Worm (Caenorhabditis elegans) whole organism, young adult: ENCODE measurements around the gene ZK666.11.

ENCODE experiments used
- B0035.1 ChIP-seq: sonication (generic microtip); optimal IDR thresholded peaks from 2 replicates; lab custom pipeline; 2016; ENCODE audit warnings: missing genetic modification characterization, mild to moderate bottlenecking, missing compliant biosample characterization, missing genotype, missing genetic modification reagents
- C06A6.2 ChIP-seq: fragments of 200-800 bp; sonication (Bioruptor generic); conservative IDR thresholded peaks from 2 replicates; pipeline ENCODE4 v1.3.6; 2022; ENCODE audit warnings: missing genetic modification characterization, missing compliant biosample characterization
- F33H1.4 ChIP-seq: fragments of 200-800 bp; sonication (Bioruptor generic); IDR thresholded peaks from 2 replicates; pipeline ENCODE4 v1.3.6; 2022; ENCODE audit warnings: missing genetic modification reagents, missing genetic modification characterization, missing compliant biosample characterization
- F49E8.2 ChIP-seq: sonication (generic microtip); optimal IDR thresholded peaks from 3 replicates; lab custom pipeline; 2017; ENCODE audit warnings: missing genetic modification characterization, mild to moderate bottlenecking, missing compliant biosample characterization, antibody characterized with exemption, moderate library complexity; ENCODE audit not compliant: insufficient read depth
- F52B5.7 ChIP-seq: sonication (generic microtip); optimal IDR thresholded peaks from 2 replicates; lab custom pipeline; 2016; ENCODE audit warnings: mild to moderate bottlenecking, missing genetic modification characterization, missing compliant biosample characterization
- K11D2.4 ChIP-seq: fragments of 200-800 bp; sonication (Bioruptor generic); IDR thresholded peaks from 2 replicates; pipeline ENCODE4 v1.3.6; 2022; ENCODE audit warnings: missing genetic modification reagents, missing genetic modification characterization, missing compliant biosample characterization
- Y56A3A.18 ChIP-seq: fragments of 200-800 bp; sonication (Bioruptor generic); IDR thresholded peaks from 2 replicates; pipeline ENCODE4 v1.3.6; 2022; ENCODE audit warnings: missing genetic modification reagents, missing genetic modification characterization, missing compliant biosample characterization
- Y95B8A.8 ChIP-seq: fragments of 200-800 bp; sonication (Bioruptor generic); IDR thresholded peaks from 2 replicates; pipeline ENCODE4 v1.3.6; 2022; ENCODE audit warnings: missing genetic modification reagents, missing genetic modification characterization, missing compliant biosample characterization
- ZK185.1 ChIP-seq: sonication (generic microtip); optimal IDR thresholded peaks from 2 replicates; lab custom pipeline; 2016; ENCODE audit warnings: mild to moderate bottlenecking, missing genetic modification characterization, missing compliant biosample characterization; ENCODE audit not compliant: poor library complexity, severe bottlenecking
- atf-7 ChIP-seq: sonication (generic microtip); optimal IDR thresholded peaks from 2 replicates; lab custom pipeline; 2017; ENCODE audit warnings: mild to moderate bottlenecking, missing genetic modification characterization, missing compliant biosample characterization
- attf-5 ChIP-seq: fragments of 200-800 bp; sonication (Bioruptor generic); optimal IDR thresholded peaks from 2 replicates; lab custom pipeline; 2018; ENCODE audit warnings: mild to moderate bottlenecking, missing genetic modification characterization, missing compliant biosample characterization
- attf-6 ChIP-seq: fragments of 200-800 bp; sonication (Bioruptor generic); IDR thresholded peaks from 2 replicates; pipeline ENCODE4 v1.3.6; 2022; ENCODE audit warnings: missing genetic modification reagents, missing genetic modification characterization, missing compliant biosample characterization
- bed-2 ChIP-seq: fragments of 200-800 bp; sonication (Bioruptor generic); IDR thresholded peaks from 2 replicates; pipeline ENCODE4 v1.3.6; 2022; ENCODE audit warnings: missing genetic modification reagents, missing genetic modification characterization, missing compliant biosample characterization
- cebp-2 ChIP-seq: fragments of 200-800 bp; sonication (Bioruptor generic); IDR thresholded peaks from 2 replicates; pipeline ENCODE4 v1.3.6; 2022; ENCODE audit warnings: missing genetic modification characterization, missing compliant biosample characterization
- ceh-40 ChIP-seq: fragments of 200-800 bp; sonication (Bioruptor generic); IDR thresholded peaks from 2 replicates; pipeline ENCODE4 v1.3.6; 2022; ENCODE audit warnings: missing genetic modification characterization, missing compliant biosample characterization
- ceh-91 ChIP-seq: fragments of 200-800 bp; sonication (Bioruptor generic); IDR thresholded peaks from 2 replicates; pipeline ENCODE4 v1.3.6; 2022; ENCODE audit warnings: missing genetic modification reagents, missing genetic modification characterization, missing compliant biosample characterization
- dpff-1 ChIP-seq: sonication (generic microtip); optimal IDR thresholded peaks from 2 replicates; lab custom pipeline; 2017; ENCODE audit warnings: mild to moderate bottlenecking, missing genetic modification characterization, missing compliant biosample characterization
- dpl-1 ChIP-seq: fragments of 150-350 bp; optimal IDR thresholded peaks from 2 replicates; lab custom pipeline; 2014; ENCODE audit warnings: missing biosample characterization, missing genetic modification reagents, missing genetic modification characterization
- efl-1 ChIP-seq: fragments of 150-350 bp; optimal IDR thresholded peaks from 2 replicates; lab custom pipeline; 2014; ENCODE audit warnings: missing biosample characterization, missing genetic modification reagents, missing genetic modification characterization
- ets-4 ChIP-seq: fragments of 200-800 bp; sonication (Bioruptor generic); optimal IDR thresholded peaks from 2 replicates; lab custom pipeline; 2018; ENCODE audit warnings: mild to moderate bottlenecking, missing genetic modification characterization, missing compliant biosample characterization
- him-1 ChIP-seq: sonication (generic microtip); optimal IDR thresholded peaks from 2 replicates; lab custom pipeline; 2016; ENCODE audit warnings: missing genotype, missing genetic modification reagents, missing genetic modification characterization, missing compliant biosample characterization
- hlh-12 ChIP-seq: sonication (generic microtip); optimal IDR thresholded peaks from 2 replicates; lab custom pipeline; 2016; ENCODE audit warnings: missing genetic modification characterization, missing compliant biosample characterization
- hmg-1.2 ChIP-seq: fragments of 200-800 bp; sonication (Bioruptor generic); IDR thresholded peaks from 2 replicates; pipeline ENCODE4 v1.3.6; 2022; ENCODE audit warnings: missing genetic modification reagents, missing genetic modification characterization, missing compliant biosample characterization
- hsf-1 ChIP-seq: fragments of 200-800 bp; sonication (Bioruptor generic); IDR thresholded peaks from 2 replicates; pipeline ENCODE4 v1.3.6; 2022; ENCODE audit warnings: missing genetic modification reagents, missing genetic modification characterization, missing compliant biosample characterization
- lsy-27 ChIP-seq: sonication (generic microtip); optimal IDR thresholded peaks from 2 replicates; lab custom pipeline; 2017; ENCODE audit warnings: missing genetic modification characterization, mild to moderate bottlenecking, missing compliant biosample characterization, antibody characterized with exemption, missing genotype, borderline replicate concordance; ENCODE audit not compliant: insufficient read depth
- madf-10 ChIP-seq: sonication (generic microtip); optimal IDR thresholded peaks from 2 replicates; lab custom pipeline; 2016; ENCODE audit warnings: mild to moderate bottlenecking, missing genetic modification characterization, missing compliant biosample characterization
- madf-6 ChIP-seq: fragments of 200-800 bp; sonication (Bioruptor generic); IDR thresholded peaks from 2 replicates; pipeline ENCODE4 v1.3.6; 2022; ENCODE audit warnings: missing genetic modification reagents, missing genetic modification characterization, missing compliant biosample characterization
- mcd-1 ChIP-seq: fragments of 200-800 bp; sonication (Bioruptor generic); IDR thresholded peaks from 2 replicates; pipeline ENCODE4 v1.3.6; 2022; ENCODE audit warnings: missing genetic modification reagents, missing genetic modification characterization, missing compliant biosample characterization
- nhr-179 ChIP-seq: sonication (generic microtip); optimal IDR thresholded peaks from 2 replicates; lab custom pipeline; 2016; ENCODE audit warnings: mild to moderate bottlenecking, missing genetic modification characterization, missing compliant biosample characterization
- nhr-80 ChIP-seq: sonication (generic microtip); optimal IDR thresholded peaks from 2 replicates; lab custom pipeline; 2016; ENCODE audit warnings: missing genetic modification characterization, missing compliant biosample characterization
- snpc-4 ChIP-seq, 5 experiments: fragments of 150-350 bp in 1 of 5; sonication (generic microtip) in 4 of 5; optimal IDR thresholded peaks; 2 replicates each; lab custom pipeline; 2014 to 2018; ENCODE audit warnings: missing genetic modification characterization in 5 of 5, missing biosample characterization in 3 of 5, antibody characterized with exemption in 2 of 5, mild to moderate bottlenecking in 2 of 5, missing compliant biosample characterization in 2 of 5, missing genotype in 2 of 5, moderate library complexity in 2 of 5, missing genetic modification reagents in 1 of 5
- tbp1 ChIP-seq: fragments of 200-800 bp; sonication (Bioruptor generic); optimal IDR thresholded peaks from 2 replicates; lab custom pipeline; 2018; ENCODE audit warnings: mild to moderate bottlenecking, missing genetic modification characterization, missing compliant biosample characterization
- unc-130 ChIP-seq: sonication (generic microtip); optimal IDR thresholded peaks from 2 replicates; lab custom pipeline; 2016; ENCODE audit warnings: missing genetic modification reagents, missing genetic modification characterization, missing compliant biosample characterization
- zfh-2 ChIP-seq: fragments of 200-800 bp; sonication (Bioruptor generic); conservative IDR thresholded peaks from 2 replicates; pipeline ENCODE4 v1.3.6; 2022; ENCODE audit warnings: missing genetic modification reagents, missing genetic modification characterization, missing compliant biosample characterization
- zim-3 ChIP-seq: sonication (generic microtip); optimal IDR thresholded peaks from 2 replicates; lab custom pipeline; 2017; ENCODE audit warnings: mild to moderate bottlenecking, missing genetic modification characterization, moderate library complexity, missing compliant biosample characterization
- ztf-28 ChIP-seq: fragments of 200-800 bp; sonication (Bioruptor generic); IDR thresholded peaks from 2 replicates; pipeline ENCODE4 v1.3.6; 2022; ENCODE audit warnings: missing genetic modification reagents, missing genetic modification characterization, missing compliant biosample characterization
- ztf-3 ChIP-seq: fragments of 200-800 bp; sonication (Bioruptor generic); optimal IDR thresholded peaks from 2 replicates; lab custom pipeline; 2018; ENCODE audit warnings: mild to moderate bottlenecking, missing genetic modification characterization, missing compliant biosample characterization

The ZK666.11 gene

DNA sequence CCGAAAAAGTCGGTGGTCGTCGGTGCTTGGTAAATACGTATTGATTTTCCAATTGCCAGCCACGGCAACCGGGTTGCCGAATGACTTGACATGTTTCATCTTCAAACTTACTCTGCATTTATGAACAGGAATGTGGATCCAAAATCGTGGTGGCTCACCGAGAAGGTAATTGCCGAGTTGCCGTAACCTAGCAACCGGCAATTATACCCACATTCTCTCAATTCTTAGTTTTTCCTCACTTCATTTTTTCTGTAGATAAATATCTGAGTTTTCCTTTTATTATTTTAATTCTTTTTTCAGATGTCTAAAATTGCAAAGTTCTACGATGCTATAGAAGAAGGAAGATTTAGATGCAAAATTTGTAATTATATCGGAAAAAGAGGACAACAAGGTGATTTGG lies 29.7 kb upstream of the ZK666.11 start, which contains the start of gene ZK673.4:
TSS of gene ZK673.4 (plus strand) at position 301 of the 400 bp plus-strand sequence.
- TF ChIP-seq him-1 (tag; lab: Kevin White, UChicago) (no peak), mcd-1 (GFP tag; lab: Robert Waterston, UW) (0 out of 2 replicates have a peak, but pooled peaks have one; percentile 22), K11D2.4 (no peak)

ce11 chrII:10456979-10457378 lies 25.3 kb upstream of the ZK666.11 start, which contains the start of gene ZK673.11:
Gene ZK673.11, plus strand, starts transcription at chrII:10457279.
- no peak for TF ChIP-seq ztf-28
- TF ChIP-seq ceh-91 (GFP tag; lab: Robert Waterston, UW), result no peak
- TF ChIP-seq madf-6 (GFP tag; lab: Robert Waterston, UW), result no peak
- TF ChIP-seq efl-1 (GFP tag; lab: Kevin White, UChicago), result no peak
- TF ChIP-seq, all 124 proteins: peak for 0

DNA sequence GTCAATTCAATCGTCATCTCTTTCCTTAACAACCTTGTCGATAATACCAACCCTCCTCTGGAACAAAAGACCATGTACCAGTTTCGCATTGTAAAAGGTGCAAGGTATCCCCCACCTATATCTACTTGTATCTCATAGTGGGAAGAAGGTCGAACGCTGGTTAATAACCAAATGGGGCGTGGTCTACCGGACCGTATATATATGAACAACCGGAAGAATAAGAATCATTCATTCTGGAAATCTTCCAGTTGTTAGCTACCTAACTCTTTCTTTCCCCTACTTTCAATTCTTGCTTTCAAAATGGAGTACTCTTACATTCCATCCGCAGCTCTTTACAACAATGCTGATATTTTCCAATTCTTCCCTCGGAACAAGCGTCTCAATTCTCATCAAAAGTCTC lies 21.1 kb upstream of the ZK666.11 start, which contains the start of gene ZK673.5:
TSS of gene ZK673.5 (plus strand) at position 301 of the 400 bp plus-strand sequence.
- TF ChIP-seq B0035.1 (no peak), ceh-40 (no peak), F33H1.4 (no peak), F52B5.7 (tag; lab: Kevin White, UChicago) (no peak), ztf-3 (GFP tag; lab: Kevin White, UChicago) (no peak), atf-7 (tag; lab: Kevin White, UChicago) (no peak), ets-4 (no peak), madf-6 (GFP tag; lab: Robert Waterston, UW) (no peak)

ce11 chrII:10464230-10464920 lies 17.9 kb upstream of the ZK666.11 start, which contains the start of the genes ZK673.6 and sdz-37:
Gene ZK673.6, minus strand, starts transcription at chrII:10464330.
Gene sdz-37, plus strand, starts transcription at chrII:10464870.
- TF ChIP-seq zim-3 (tag; lab: Kevin White, UChicago) (no peak), cebp-2 (GFP tag; lab: Robert Waterston, UW) (no peak), hsf-1 (GFP tag; lab: Robert Waterston, UW) (no peak), attf-6 (GFP tag; lab: Robert Waterston, UW) (no peak), F49E8.2 (tag; lab: Kevin White, UChicago) (no peak), ZK185.1 (tag; lab: Kevin White, UChicago) (no peak), snpc-4 (GFP tag; optimal IDR thresholded peaks at IDR 0.05; lab: Kevin White, UChicago) (no peak), snpc-4 (tag; optimal IDR thresholded peaks at IDR 0.05; lab: Kevin White, UChicago) (no peak), hmg-1.2 (GFP tag; lab: Robert Waterston, UW) (no peak), attf-5 (no peak), Y56A3A.18 (GFP tag; lab: Robert Waterston, UW) (no peak)

DNA sequence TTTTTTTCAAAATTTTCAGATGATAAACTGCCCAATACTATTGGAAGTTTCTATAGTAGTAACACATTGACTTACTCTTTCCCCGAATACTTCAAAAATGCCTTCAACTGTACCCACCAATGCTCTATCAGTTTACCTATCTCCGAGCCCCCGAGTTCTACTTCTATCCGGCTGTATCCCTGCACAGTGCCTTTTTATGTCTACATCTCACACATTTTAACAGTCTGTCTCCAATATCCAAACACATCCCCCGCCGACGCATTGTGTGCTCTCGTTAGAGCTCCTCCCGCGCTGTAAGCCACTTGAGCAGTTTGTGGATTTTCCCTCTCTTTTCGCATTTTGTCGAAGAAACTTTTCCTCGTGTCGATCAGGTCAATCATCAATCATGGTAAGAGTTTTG lies 15.8 kb upstream of the ZK666.11 start, which contains the start of gene tnc-2:
TSS of gene tnc-2 (plus strand) at position 301 of the 400 bp plus-strand sequence.
- TF ChIP-seq dpff-1 (no peak), F33H1.4 (no peak), ets-4 (no peak), ceh-91 (GFP tag; lab: Robert Waterston, UW) (no peak), nhr-179 (tag; lab: Kevin White, UChicago) (no peak), bed-2 (GFP tag; lab: Robert Waterston, UW) (no peak), lsy-27 (no peak), unc-130 (GFP tag; lab: Kevin White, UChicago) (no peak), ZK185.1 (tag; lab: Kevin White, UChicago) (no peak), tbp1 (GFP tag; lab: Kevin White, UChicago) (no peak), cebp-2 (GFP tag; lab: Robert Waterston, UW) (no peak), Y95B8A.8 (no peak), nhr-80 (tag; lab: Kevin White, UChicago) (no peak), dpl-1 (GFP tag; lab: Kevin White, UChicago) (no peak), zfh-2 (no peak), madf-10 (tag; lab: Kevin White, UChicago) (no peak), C06A6.2 (GFP tag; lab: Robert Waterston, UW) (no peak), hlh-12 (tag; lab: Kevin White, UChicago) (no peak)
